Fruit fly (Drosophila melanogaster): ENCODE data around the gene CDK2AP1.

Gene CDK2AP1

dm6 chrX:11108845-11109450 lies 28.7 kb upstream of the CDK2AP1 start:
- TF ChIP-seq emc (GFP tag; optimal IDR thresholded peaks at IDR 0.05) (no peak), CG2199 (GFP tag; IDR thresholded peaks at IDR 0.05) (0 out of 3 replicates have a peak, but pooled peaks have one; percentile 16), MTF-1 (GFP tag; optimal IDR thresholded peaks at IDR 0.05; ENCODE audit: borderline replicate concordance) (no peak), hth (optimal IDR thresholded peaks at IDR 0.05) (no peak), zen (tag; optimal IDR thresholded peaks at IDR 0.05) (no peak), Nf-YA (GFP tag; IDR thresholded peaks at IDR 0.05) (no peak), sd (tag; optimal IDR thresholded peaks at IDR 0.05) (peak; percentile 41), CG11085 (GFP tag; IDR thresholded peaks at IDR 0.05) (no peak), CG9797 (GFP tag; optimal IDR thresholded peaks at IDR 0.05) (no peak), CG4820 (GFP tag; optimal IDR thresholded peaks at IDR 0.05) (no peak), CG16863 (GFP tag; optimal IDR thresholded peaks at IDR 0.05) (no peak), yki (optimal IDR thresholded peaks at IDR 0.05) (no peak), klu (GFP tag; IDR thresholded peaks at IDR 0.05) (no peak), lmd (GFP tag; IDR thresholded peaks at IDR 0.05) (no peak), otp (GFP tag; IDR thresholded peaks at IDR 0.05) (no peak), Hey (tag; optimal IDR thresholded peaks at IDR 0.05) (no peak), CG43689 (GFP tag; IDR thresholded peaks at IDR 0.05) (no peak), lbe (GFP tag; optimal IDR thresholded peaks at IDR 0.05) (no peak), Sox102F (GFP tag; optimal IDR thresholded peaks at IDR 0.05) (no peak), gfzf (GFP tag; optimal IDR thresholded peaks at IDR 0.05) (no peak), sisA (GFP tag; IDR thresholded peaks at IDR 0.05) (0 out of 2 replicates have a peak, but pooled peaks have one; percentile 20), nerfin-1 (tag; optimal IDR thresholded peaks at IDR 0.05) (no peak), pan (optimal IDR thresholded peaks at IDR 0.05) (no peak), pan (GFP tag; optimal IDR thresholded peaks at IDR 0.05 in 1 of 2, IDR thresholded peaks at IDR 0.05 in 1 of 2) (peak in 1 of 2 experiments; percentile 56), sqz (GFP tag; optimal IDR thresholded peaks at IDR 0.05) (no peak), CG3838 (GFP tag; optimal IDR thresholded peaks at IDR 0.05) (no peak), slou (GFP tag; optimal IDR thresholded peaks at IDR 0.05) (no peak), zfh2 (GFP tag; optimal IDR thresholded peaks at IDR 0.05) (no peak), stc (GFP tag; IDR thresholded peaks at IDR 0.05) (no peak), CG10274 (GFP tag; optimal IDR thresholded peaks at IDR 0.05) (no peak), CG12769 (tag; optimal IDR thresholded peaks at IDR 0.05) (no peak), CG18619 (GFP tag; optimal IDR thresholded peaks at IDR 0.05) (no peak), CG6254 (GFP tag; optimal IDR thresholded peaks at IDR 0.05) (no peak), CG5953 (GFP tag; IDR thresholded peaks at IDR 0.05) (no peak), CG1024 (GFP tag; IDR thresholded peaks at IDR 0.05) (no peak), CG14050 (GFP tag; IDR thresholded peaks at IDR 0.05) (no peak), CG12219 (GFP tag; optimal IDR thresholded peaks at IDR 0.05) (no peak), twi (tag; optimal IDR thresholded peaks at IDR 0.05) (no peak), YL-1 (GFP tag; optimal IDR thresholded peaks at IDR 0.05) (peak; percentile 49), dan (GFP tag; IDR thresholded peaks at IDR 0.05) (no peak), Mrtf (GFP tag; IDR thresholded peaks at IDR 0.05) (no peak), HmgZ (tag; optimal IDR thresholded peaks at IDR 0.05) (no peak), CG8359 (GFP tag; optimal IDR thresholded peaks at IDR 0.05; ENCODE audit: borderline replicate concordance) (no peak), chn (GFP tag; optimal IDR thresholded peaks at IDR 0.05) (no peak), Ravus (GFP tag; IDR thresholded peaks at IDR 0.05) (no peak), pum (GFP tag; optimal IDR thresholded peaks at IDR 0.05) (no peak), exex (tag; optimal IDR thresholded peaks at IDR 0.05) (no peak), CG7786 (GFP tag; optimal IDR thresholded peaks at IDR 0.05) (no peak), CG16813 (GFP tag; IDR thresholded peaks at IDR 0.05; ENCODE audit: partially characterized antibody) (no peak), Sox100B (GFP tag; optimal IDR thresholded peaks at IDR 0.05) (no peak), Bteb2 (GFP tag; optimal IDR thresholded peaks at IDR 0.05) (no peak), ind (GFP tag; optimal IDR thresholded peaks at IDR 0.05) (peak; percentile 22)

Measured in whole organism, embryonic.